Worm (Caenorhabditis elegans) whole organism, mixed stage, embryonic: ENCODE results near the gene srw-89.

ENCODE experiments used
- M03D4.4 ChIP-seq: sonication (generic microtip); optimal IDR thresholded peaks from 2 replicates; lab custom pipeline; 2017; ENCODE audit warnings: mild to moderate bottlenecking, missing genetic modification characterization, missing compliant biosample characterization
- bed-3 ChIP-seq: fragments of 200-800 bp; sonication (Bioruptor generic); optimal IDR thresholded peaks from 3 replicates; lab custom pipeline; 2018; ENCODE audit warnings: mild to moderate bottlenecking, missing genetic modification characterization, moderate library complexity, missing compliant biosample characterization
- blmp-1 ChIP-seq: fragments of 150-350 bp; optimal IDR thresholded peaks from 2 replicates; lab custom pipeline; 2014; ENCODE audit warnings: missing biosample characterization, missing genetic modification characterization
- ceh-39 ChIP-seq: fragments of 150-350 bp; optimal IDR thresholded peaks from 2 replicates; lab custom pipeline; 2014; ENCODE audit warnings: missing biosample characterization, missing genetic modification characterization
- ceh-43 ChIP-seq: fragments of 200-800 bp; sonication (Bioruptor generic); optimal IDR thresholded peaks from 2 replicates; lab custom pipeline; 2018; ENCODE audit warnings: mild to moderate bottlenecking, missing genetic modification characterization, moderate library complexity, missing compliant biosample characterization
- ceh-83 ChIP-seq: fragments of 200-800 bp; sonication (Bioruptor generic); optimal IDR thresholded peaks from 2 replicates; lab custom pipeline; 2018; ENCODE audit warnings: mild to moderate bottlenecking, missing genetic modification characterization, missing compliant biosample characterization
- ces-1 ChIP-seq: fragments of 150-350 bp; optimal IDR thresholded peaks from 2 replicates; lab custom pipeline; 2014; ENCODE audit warnings: missing biosample characterization, missing genetic modification reagents, missing genetic modification characterization
- cnd-1 ChIP-seq: fragments of 200-800 bp; sonication (Bioruptor generic); optimal IDR thresholded peaks from 2 replicates; lab custom pipeline; 2018; ENCODE audit warnings: mild to moderate bottlenecking, missing genetic modification characterization, missing compliant biosample characterization
- drap-1 ChIP-seq: fragments of 200-800 bp; sonication (Bioruptor generic); optimal IDR thresholded peaks from 3 replicates; lab custom pipeline; 2018; ENCODE audit warnings: mild to moderate bottlenecking, missing genetic modification characterization, missing compliant biosample characterization
- elt-1 ChIP-seq: sonication (generic microtip); optimal IDR thresholded peaks from 2 replicates; lab custom pipeline; 2017; ENCODE audit warnings: missing genetic modification characterization, mild to moderate bottlenecking, missing compliant biosample characterization, antibody characterized with exemption, moderate library complexity, borderline replicate concordance; ENCODE audit not compliant: insufficient read depth
- elt-3 ChIP-seq: fragments of 150-350 bp; optimal IDR thresholded peaks from 2 replicates; lab custom pipeline; 2014; ENCODE audit warnings: missing biosample characterization, missing genetic modification characterization
- flh-1 ChIP-seq: fragments of 200-800 bp; sonication (Bioruptor generic); optimal IDR thresholded peaks from 2 replicates; lab custom pipeline; 2018; ENCODE audit warnings: mild to moderate bottlenecking, missing genetic modification characterization, moderate library complexity, missing compliant biosample characterization
- ham-2 ChIP-seq: fragments of 200-800 bp; sonication (Bioruptor generic); optimal IDR thresholded peaks from 2 replicates; lab custom pipeline; 2018; ENCODE audit warnings: mild to moderate bottlenecking, missing genetic modification characterization, missing compliant biosample characterization
- lin-32 ChIP-seq: fragments of 200-800 bp; sonication (Bioruptor generic); optimal IDR thresholded peaks from 2 replicates; lab custom pipeline; 2018; ENCODE audit warnings: mild to moderate bottlenecking, missing genetic modification characterization, missing compliant biosample characterization
- lsy-2 ChIP-seq: fragments of 150-350 bp; optimal IDR thresholded peaks from 2 replicates; lab custom pipeline; 2014; ENCODE audit warnings: missing biosample characterization, missing genetic modification characterization
- mep-1 ChIP-seq: fragments of 150-350 bp; optimal IDR thresholded peaks from 2 replicates; lab custom pipeline; 2017; ENCODE audit warnings: missing biosample characterization, missing genetic modification reagents, missing genetic modification characterization, inconsistent platforms
- nhr-12 ChIP-seq: fragments of 150-350 bp; optimal IDR thresholded peaks from 2 replicates; lab custom pipeline; 2014; ENCODE audit warnings: missing biosample characterization, missing genetic modification characterization
- nhr-2 ChIP-seq: fragments of 150-350 bp; optimal IDR thresholded peaks from 2 replicates; lab custom pipeline; 2014; ENCODE audit warnings: missing biosample characterization, missing genetic modification characterization
- nhr-237 ChIP-seq: fragments of 150-350 bp; optimal IDR thresholded peaks from 2 replicates; lab custom pipeline; 2014; ENCODE audit warnings: missing biosample characterization, missing genetic modification characterization
- nhr-28 ChIP-seq: fragments of 150-350 bp; optimal IDR thresholded peaks from 2 replicates; lab custom pipeline; 2014; ENCODE audit warnings: missing biosample characterization, missing genetic modification characterization
- nhr-76 ChIP-seq: sonication (generic microtip); optimal IDR thresholded peaks from 2 replicates; lab custom pipeline; 2017; ENCODE audit warnings: missing biosample characterization, missing genetic modification characterization
- pha-4 ChIP-seq: fragments of 150-350 bp; optimal IDR thresholded peaks from 2 replicates; lab custom pipeline; 2018; ENCODE audit warnings: missing biosample characterization, missing genetic modification reagents, missing genetic modification characterization
- sem-2 ChIP-seq: fragments of 200-800 bp; sonication (Bioruptor generic); optimal IDR thresholded peaks from 2 replicates; lab custom pipeline; 2018; ENCODE audit warnings: mild to moderate bottlenecking, missing genetic modification characterization, missing compliant biosample characterization
- sptf-1 ChIP-seq: sonication (generic microtip); optimal IDR thresholded peaks from 2 replicates; lab custom pipeline; 2017; ENCODE audit warnings: mild to moderate bottlenecking, missing genetic modification characterization, moderate library complexity, missing compliant biosample characterization
- tbx-8 ChIP-seq: fragments of 200-800 bp; sonication (Bioruptor generic); optimal IDR thresholded peaks from 2 replicates; lab custom pipeline; 2018; ENCODE audit warnings: mild to moderate bottlenecking, missing genetic modification characterization, moderate library complexity, missing compliant biosample characterization
- unc-120 ChIP-seq: sonication (generic microtip); optimal IDR thresholded peaks from 2 replicates; lab custom pipeline; 2017; ENCODE audit warnings: missing genetic modification characterization, missing compliant biosample characterization; ENCODE audit not compliant: poor library complexity, severe bottlenecking
- unc-39 ChIP-seq: fragments of 150-350 bp; optimal IDR thresholded peaks from 2 replicates; lab custom pipeline; 2014; ENCODE audit warnings: missing biosample characterization, missing genetic modification characterization
- unc-62 ChIP-seq: fragments of 150-350 bp; optimal IDR thresholded peaks from 2 replicates; lab custom pipeline; 2014; ENCODE audit warnings: missing biosample characterization, missing genetic modification reagents, missing genetic modification characterization
- zip-8 ChIP-seq: fragments of 150-350 bp; optimal IDR thresholded peaks from 2 replicates; lab custom pipeline; 2014; ENCODE audit warnings: missing biosample characterization, missing genetic modification characterization
- ztf-11 ChIP-seq: fragments of 150-350 bp; optimal IDR thresholded peaks from 2 replicates; lab custom pipeline; 2014; ENCODE audit warnings: missing biosample characterization, missing genetic modification characterization

srw-89 gene

DNA sequence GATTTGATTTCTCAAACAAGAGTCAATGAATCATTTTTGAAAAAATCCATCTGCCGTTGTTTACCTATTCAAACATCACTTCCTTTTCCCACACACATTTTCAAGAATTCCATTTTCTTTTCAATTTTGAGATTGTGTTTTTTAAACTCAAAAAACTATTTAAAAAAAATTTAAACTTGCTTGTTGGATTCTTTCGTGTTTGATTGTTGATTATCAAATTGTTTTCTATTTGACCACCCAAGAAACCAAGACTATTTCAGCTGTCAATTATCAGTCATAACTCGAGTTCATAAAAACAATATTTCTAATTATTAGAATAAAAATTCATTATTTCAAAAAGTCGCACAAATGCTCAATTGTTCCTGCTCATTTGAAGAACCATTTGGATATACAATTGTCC is 11.7 kb upstream of the srw-89 start, which contains the start of gene srh-8:
Gene srh-8, plus strand, starts transcription at position 301 of the 400 bp plus-strand sequence.
- no peak for TF ChIP-seq ceh-39 (tag; lab: Kevin White, UChicago)
- TF ChIP-seq nhr-12, result no peak
- TF ChIP-seq ham-2 (GFP tag; lab: Kevin White, UChicago), result no peak

DNA sequence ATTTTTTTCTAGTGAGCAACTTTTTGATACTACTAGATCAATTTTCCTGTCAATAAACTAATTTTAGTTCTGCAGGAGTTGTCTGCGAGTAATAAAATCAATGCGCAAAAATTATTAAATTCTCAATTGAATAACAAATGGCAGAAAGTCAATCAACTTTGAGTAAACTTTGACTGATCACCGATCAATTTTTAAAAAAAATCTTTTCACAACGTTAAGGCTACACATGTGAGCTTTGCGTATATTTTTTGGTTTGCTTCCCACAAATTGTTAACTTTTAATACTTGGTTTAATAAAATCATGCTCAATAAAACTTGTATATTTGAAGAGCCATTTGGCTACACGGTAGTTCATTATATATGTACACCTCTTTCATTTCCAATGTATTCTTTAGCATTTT is 9.0 kb upstream of the srw-89 start, which contains the start of gene srh-7:
Gene srh-7, plus strand, starts transcription at position 301 of the 400 bp plus-strand sequence.
- TF ChIP-seq sptf-1, result no peak
- TF ChIP-seq nhr-2 (tag; lab: Kevin White, UChicago), result no peak
- no peak for TF ChIP-seq lin-32 (GFP tag; lab: Kevin White, UChicago)
- no peak for TF ChIP-seq bed-3 (GFP tag; lab: Kevin White, UChicago)
- no peak for TF ChIP-seq mep-1
- no peak for TF ChIP-seq elt-3 (tag; lab: Kevin White, UChicago)
- TF ChIP-seq blmp-1 (tag; lab: Kevin White, UChicago), result no peak
- no peak for TF ChIP-seq nhr-28 (tag; lab: Kevin White, UChicago)
- TF ChIP-seq pha-4 (tag; lab: Kevin White, UChicago), result no peak
- TF ChIP-seq ztf-11 (tag; lab: Kevin White, UChicago), result no peak
- no peak for TF ChIP-seq nhr-76 (tag; lab: Kevin White, UChicago)
- TF ChIP-seq M03D4.4, result no peak
- no peak for TF ChIP-seq elt-1 (tag; lab: Kevin White, UChicago)
- no peak for TF ChIP-seq unc-39 (tag; lab: Kevin White, UChicago)
- no peak for TF ChIP-seq ham-2 (GFP tag; lab: Kevin White, UChicago)
- no peak for TF ChIP-seq unc-62 (GFP tag; lab: Kevin White, UChicago)
- TF ChIP-seq ceh-39 (tag; lab: Kevin White, UChicago), result no peak
- TF ChIP-seq, all 35 proteins: peak for 0

DNA sequence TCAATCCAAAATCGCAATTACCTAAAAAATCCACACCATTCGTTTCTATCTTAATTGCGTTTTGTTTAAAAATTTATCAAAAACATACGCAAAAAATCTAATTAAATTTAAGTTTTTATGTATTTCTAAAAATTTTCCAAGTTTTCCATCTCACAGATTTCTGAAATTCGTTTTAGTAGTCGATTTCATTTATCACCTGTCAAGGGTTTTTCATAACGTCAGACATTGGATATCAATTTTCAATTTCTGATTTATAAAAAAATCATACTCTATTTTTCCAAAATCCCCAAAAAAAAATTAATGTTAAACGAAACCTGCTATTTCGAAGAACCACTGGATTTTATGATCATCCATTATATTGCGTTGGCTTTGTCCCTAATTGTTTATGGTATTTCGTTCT is 6.7 kb upstream of the srw-89 start, which contains the start of gene srh-4:
Gene srh-4, plus strand, starts transcription at position 301 of the 400 bp plus-strand sequence.
- no peak for TF ChIP-seq tbx-8 (GFP tag; lab: Kevin White, UChicago)
- no peak for TF ChIP-seq nhr-12
- no peak for TF ChIP-seq zip-8 (tag; lab: Kevin White, UChicago)
- no peak for TF ChIP-seq flh-1 (GFP tag; lab: Kevin White, UChicago)
- TF ChIP-seq nhr-28 (tag; lab: Kevin White, UChicago), result no peak
- TF ChIP-seq nhr-2 (tag; lab: Kevin White, UChicago), result no peak
- TF ChIP-seq bed-3 (GFP tag; lab: Kevin White, UChicago), result no peak
- TF ChIP-seq, all 35 proteins: peak for 0

DNA sequence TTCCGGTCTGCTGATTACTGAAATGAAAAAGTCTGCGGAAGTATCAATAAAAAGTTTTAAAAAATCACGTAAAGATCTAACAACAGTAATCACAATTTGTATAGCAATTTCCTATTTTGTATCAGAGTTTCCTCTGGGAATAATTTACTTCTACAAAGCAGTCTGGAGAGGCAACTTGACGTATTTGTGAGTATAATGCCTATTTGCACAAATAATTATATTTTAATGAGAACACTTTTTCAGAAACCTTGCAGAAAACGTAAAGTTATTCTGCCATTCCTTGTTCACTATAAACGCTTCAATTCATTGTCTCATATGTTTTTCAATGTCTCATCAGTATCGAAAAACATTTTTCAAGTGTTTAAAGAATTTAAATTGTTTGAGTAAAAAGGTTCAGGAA is 1.7 kb downstream of the srw-89 start:
- TF ChIP-seq ceh-83, result no peak
- TF ChIP-seq nhr-76 (tag; lab: Kevin White, UChicago), result no peak
- no peak for TF ChIP-seq sptf-1
- no peak for TF ChIP-seq drap-1 (GFP tag; lab: Kevin White, UChicago)
- TF ChIP-seq unc-120 (tag; lab: Kevin White, UChicago), result no peak
- TF ChIP-seq unc-62 (GFP tag; lab: Kevin White, UChicago), result no peak
- TF ChIP-seq ceh-39 (tag; lab: Kevin White, UChicago), result no peak
- no peak for TF ChIP-seq elt-3 (tag; lab: Kevin White, UChicago)

DNA sequence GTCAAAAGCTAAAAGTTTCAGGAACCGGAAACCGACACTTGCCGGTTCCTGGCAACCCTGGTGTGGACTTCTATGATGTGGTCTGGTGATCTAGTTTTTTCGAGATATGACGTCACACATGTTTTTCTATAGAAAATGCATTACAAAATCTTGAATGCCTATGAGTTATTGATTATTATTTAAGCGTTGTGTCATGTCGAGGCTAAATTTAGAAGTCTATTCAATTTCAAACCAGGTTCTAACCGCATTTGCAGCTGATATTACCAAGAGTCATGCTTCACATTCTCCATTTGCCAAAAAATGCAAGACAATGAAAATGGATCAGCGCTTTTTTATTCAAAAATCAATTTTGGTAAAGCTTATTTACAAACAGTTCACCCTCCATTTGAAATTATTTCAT is 2.3 kb downstream of the srw-89 start, which contains the start of gene K09D9.3:
Gene K09D9.3, plus strand, starts transcription at position 301 of the 400 bp plus-strand sequence.
- TF ChIP-seq zip-8 (tag; lab: Kevin White, UChicago), result peak; percentile 65
- no peak for TF ChIP-seq nhr-237 (tag; lab: Kevin White, UChicago)

DNA sequence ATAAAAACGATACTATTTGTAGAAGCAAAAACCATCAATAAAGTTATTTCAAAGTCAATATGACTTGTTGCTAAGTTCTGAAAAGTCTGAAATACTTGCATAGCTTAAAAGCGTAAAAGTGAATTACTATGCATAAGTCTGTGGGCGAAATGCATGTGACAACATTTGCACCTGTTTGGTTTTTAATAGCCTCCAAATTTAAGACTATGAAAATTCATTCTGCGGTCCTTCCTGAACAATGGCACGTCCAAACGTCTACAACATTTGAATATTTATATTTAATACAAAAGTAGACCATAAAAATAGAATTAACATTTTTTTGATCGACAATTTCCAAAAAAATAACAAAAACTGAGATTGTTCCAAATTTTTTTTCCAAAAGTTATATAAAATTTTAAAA is 4.9 kb downstream of the srw-89 start, which contains the start of gene K09D9.14:
Gene K09D9.14, minus strand, starts transcription at position 101 of the 400 bp plus-strand sequence.
- TF ChIP-seq bed-3 (GFP tag; lab: Kevin White, UChicago) (no peak), blmp-1 (tag; lab: Kevin White, UChicago) (no peak)

DNA sequence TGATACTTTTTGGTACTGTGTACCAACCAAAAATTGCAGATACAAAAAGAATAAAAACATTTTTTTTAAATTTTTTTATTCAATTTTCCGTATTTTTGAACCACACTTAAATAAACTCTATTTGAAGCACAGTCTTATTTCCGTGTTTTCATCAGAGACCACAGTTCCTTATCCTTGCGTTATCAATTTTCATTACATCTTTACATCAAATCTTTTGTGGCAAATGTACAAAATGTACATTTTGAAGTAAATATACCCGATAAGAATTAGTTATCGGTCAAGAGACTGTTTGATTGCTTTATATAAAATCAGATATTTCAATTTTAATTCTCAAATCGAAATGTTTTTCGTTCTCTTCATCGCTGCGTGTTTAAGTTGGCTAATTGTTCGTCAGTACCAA is 5.4 kb downstream of the srw-89 start, which contains the start of gene cyp-35A3:
Gene cyp-35A3, plus strand, starts transcription at position 301 of the 400 bp plus-strand sequence.
- TF ChIP-seq ham-2 (GFP tag; lab: Kevin White, UChicago) (no peak), mep-1 (no peak), nhr-12 (no peak), unc-120 (tag; lab: Kevin White, UChicago) (no peak), ces-1 (GFP tag; lab: Kevin White, UChicago) (no peak), tbx-8 (GFP tag; lab: Kevin White, UChicago) (no peak), unc-62 (GFP tag; lab: Kevin White, UChicago) (no peak), flh-1 (GFP tag; lab: Kevin White, UChicago) (no peak), nhr-76 (tag; lab: Kevin White, UChicago) (no peak), cnd-1 (no peak), ceh-43 (no peak), pha-4 (tag; lab: Kevin White, UChicago) (no peak), blmp-1 (tag; lab: Kevin White, UChicago) (no peak), ztf-11 (tag; lab: Kevin White, UChicago) (no peak), elt-3 (tag; lab: Kevin White, UChicago) (no peak), zip-8 (tag; lab: Kevin White, UChicago) (no peak), sem-2 (GFP tag; lab: Kevin White, UChicago) (no peak), drap-1 (GFP tag; lab: Kevin White, UChicago) (no peak), lsy-2 (no peak), elt-1 (tag; lab: Kevin White, UChicago) (no peak)
